Fruit fly (Drosophila melanogaster) whole organism, prepupa: ENCODE results near the gene Rok.

Experiments
- CG6163 ChIP-seq: fragments of 200-800 bp; sonication (Bioruptor generic); IDR thresholded peaks from 3 replicates; pipeline ENCODE4 v1.3.6; 2022; ENCODE audit warnings: missing biosample characterization, missing genetic modification characterization
- CG6808 ChIP-seq: fragments of 200-800 bp; sonication (Bioruptor generic); optimal IDR thresholded peaks from 3 replicates; lab custom pipeline; 2017; ENCODE audit warnings: missing biosample characterization, missing genetic modification characterization, mild to moderate bottlenecking, moderate library complexity, missing genetic modification reagents
- Ets21C ChIP-seq: fragments of 200-800 bp; sonication (Bioruptor generic); optimal IDR thresholded peaks from 3 replicates; lab custom pipeline; 2016; ENCODE audit warnings: missing biosample characterization, missing genetic modification characterization
- Met ChIP-seq: fragments of 200-800 bp; sonication (Bioruptor generic); optimal IDR thresholded peaks from 3 replicates; lab custom pipeline; 2016; ENCODE audit warnings: missing biosample characterization, missing genetic modification characterization
- Sox102F ChIP-seq: fragments of 200-800 bp; sonication (Bioruptor generic); optimal IDR thresholded peaks from 2 replicates; lab custom pipeline; 2016; ENCODE audit warnings: missing biosample characterization, mild to moderate bottlenecking, missing genetic modification characterization
- achi ChIP-seq: fragments of 200-800 bp; sonication (Bioruptor generic); optimal IDR thresholded peaks from 3 replicates; lab custom pipeline; 2016; ENCODE audit warnings: missing biosample characterization, missing genetic modification characterization
- acj6 ChIP-seq: fragments of 200-800 bp; sonication (Bioruptor generic); optimal IDR thresholded peaks from 3 replicates; lab custom pipeline; 2016; ENCODE audit warnings: missing biosample characterization, missing genetic modification characterization

- TF ChIP-seq Ets21C (no peak), CG6163 (GFP tag; lab: Robert Waterston, UW) (no peak), CG6808 (GFP tag; lab: Kevin White, UChicago) (no peak), acj6 (no peak), Sox102F (no peak), achi (GFP tag; lab: Kevin White, UChicago) (peak; percentile 60), Met (GFP tag; lab: Kevin White, UChicago) (no peak)
These were observed 13.9 kb upstream of the Rok start, which contains the start of the genes CG32573 and CG42512 for dm6 chrX:16651098-16651497.
